Worm (Caenorhabditis elegans) whole organism, L4 larva: ENCODE data around the gene ecps-1.

Experiments
- F44E2.7 ChIP-seq: fragments of 200-800 bp; sonication (Bioruptor generic); IDR thresholded peaks from 2 replicates; pipeline ENCODE4 v2.1.2; 2022; ENCODE audit warnings: missing genetic modification characterization, missing compliant biosample characterization
- F49E8.2 ChIP-seq: sonication (generic microtip); optimal IDR thresholded peaks from 2 replicates; lab custom pipeline; 2016; ENCODE audit warnings: missing compliant biosample characterization, mild to moderate bottlenecking, missing genetic modification characterization, borderline replicate concordance
- T20F7.1 ChIP-seq: fragments of 200-800 bp; sonication (Bioruptor generic); optimal IDR thresholded peaks from 2 replicates; lab custom pipeline; 2018; ENCODE audit warnings: mild to moderate bottlenecking, missing genetic modification characterization, missing compliant biosample characterization
- T26A8.4 ChIP-seq: fragments of 200-800 bp; sonication (Bioruptor generic); IDR thresholded peaks from 2 replicates; pipeline ENCODE4 v1.3.6; 2022; ENCODE audit warnings: missing genetic modification characterization, missing compliant biosample characterization
- Y48G9A.11 ChIP-seq: fragments of 200-800 bp; sonication (Bioruptor generic); IDR thresholded peaks from 2 replicates; pipeline ENCODE4 v1.3.6; 2022; ENCODE audit warnings: missing genetic modification reagents, missing genetic modification characterization, missing compliant biosample characterization
- Y5F2A.4 ChIP-seq: fragments of 200-800 bp; sonication (Bioruptor generic); optimal IDR thresholded peaks from 2 replicates; lab custom pipeline; 2018; ENCODE audit warnings: mild to moderate bottlenecking, missing genetic modification characterization, missing compliant biosample characterization
- aha-1 ChIP-seq: fragments of 150-350 bp; peaks from one replicate; lab custom pipeline; 2014; ENCODE audit warnings: missing biosample characterization, missing genetic modification characterization
- ceh-28 ChIP-seq: fragments of 150-350 bp; optimal IDR thresholded peaks from 2 replicates; lab custom pipeline; 2014; ENCODE audit warnings: missing biosample characterization, missing genetic modification reagents, missing genetic modification characterization
- ceh-44 ChIP-seq: fragments of 200-800 bp; sonication (Bioruptor generic); IDR thresholded peaks from 2 replicates; pipeline ENCODE4 v1.3.6; 2022; ENCODE audit warnings: missing genetic modification reagents, missing genetic modification characterization, missing compliant biosample characterization
- ces-1 ChIP-seq: fragments of 150-350 bp; sonication (generic microtip); optimal IDR thresholded peaks from 4 replicates; lab custom pipeline; 2014; ENCODE audit warnings: missing biosample characterization, missing genetic modification reagents, missing genetic modification characterization
- daf-12 ChIP-seq: fragments of 150-350 bp; optimal IDR thresholded peaks from 2 replicates; lab custom pipeline; 2014; ENCODE audit warnings: missing biosample characterization, missing genetic modification reagents, missing genetic modification characterization
- daf-19 ChIP-seq: fragments of 200-800 bp; sonication (Bioruptor generic); conservative IDR thresholded peaks from 2 replicates; pipeline ENCODE4 v1.3.6; 2022; ENCODE audit warnings: missing genetic modification characterization, missing compliant biosample characterization
- dmd-6 ChIP-seq: fragments of 200-800 bp; sonication (Bioruptor generic); IDR thresholded peaks from 2 replicates; pipeline ENCODE4 v1.3.6; 2022; ENCODE audit warnings: missing genetic modification reagents, missing genetic modification characterization, missing compliant biosample characterization
- dmd-8 ChIP-seq: fragments of 200-800 bp; sonication (Bioruptor generic); IDR thresholded peaks from 2 replicates; pipeline ENCODE4 v1.3.6; 2022; ENCODE audit warnings: missing genetic modification characterization, missing compliant biosample characterization
- dmd-9 ChIP-seq: fragments of 200-800 bp; sonication (Bioruptor generic); IDR thresholded peaks from 2 replicates; pipeline ENCODE4 v1.3.6; 2022; ENCODE audit warnings: missing genetic modification reagents, missing genetic modification characterization, missing compliant biosample characterization
- dpl-1 ChIP-seq: fragments of 150-350 bp; optimal IDR thresholded peaks from 2 replicates; lab custom pipeline; 2014; ENCODE audit warnings: missing biosample characterization, missing genetic modification reagents, missing genetic modification characterization
- duxl-1 ChIP-seq: sonication (generic microtip); optimal IDR thresholded peaks from 2 replicates; lab custom pipeline; 2016; ENCODE audit warnings: mild to moderate bottlenecking, missing genetic modification characterization, moderate library complexity, missing compliant biosample characterization; ENCODE audit not compliant: poor library complexity
- egl-43 ChIP-seq: fragments of 200-800 bp; sonication (Bioruptor generic); IDR thresholded peaks from 2 replicates; pipeline ENCODE4 v1.3.6; 2022; ENCODE audit warnings: missing genetic modification reagents, missing genetic modification characterization, missing compliant biosample characterization
- fos-1 ChIP-seq: fragments of 150-350 bp; optimal IDR thresholded peaks from 2 replicates; lab custom pipeline; 2014; ENCODE audit warnings: missing biosample characterization, missing genetic modification characterization
- hif-1 ChIP-seq, 2 experiments: sonication (generic microtip); optimal IDR thresholded peaks; 2 replicates each; lab custom pipeline; 2016 to 2017; ENCODE audit warnings: missing compliant biosample characterization in 2 of 2, missing genetic modification characterization in 2 of 2, missing genetic modification reagents in 2 of 2, missing genotype in 2 of 2, mild to moderate bottlenecking in 1 of 2
- lin-1 ChIP-seq: fragments of 200-800 bp; sonication (Bioruptor generic); IDR thresholded peaks from 2 replicates; pipeline ENCODE4 v1.3.6; 2022; ENCODE audit warnings: missing genetic modification reagents, missing genetic modification characterization, missing compliant biosample characterization
- lin-13 ChIP-seq: fragments of 150-350 bp; optimal IDR thresholded peaks from 2 replicates; lab custom pipeline; 2014; ENCODE audit warnings: missing biosample characterization, missing genetic modification reagents, missing genetic modification characterization
- lin-15B ChIP-seq: fragments of 150-350 bp; sonication (generic microtip); optimal IDR thresholded peaks from 3 replicates; lab custom pipeline; 2014; ENCODE audit warnings: missing biosample characterization, missing genetic modification characterization
- lir-3 ChIP-seq: sonication (generic microtip); optimal IDR thresholded peaks from 2 replicates; lab custom pipeline; 2016; ENCODE audit warnings: mild to moderate bottlenecking, missing genetic modification characterization, missing compliant biosample characterization
- lsy-2 ChIP-seq, 2 experiments: fragments of 150-350 bp in 1 of 2; sonication (generic microtip) in 1 of 2; optimal IDR thresholded peaks; 2 replicates each; lab custom pipeline; 2014 to 2017; ENCODE audit warnings: missing biosample characterization in 2 of 2, missing genetic modification characterization in 2 of 2
- madf-9 ChIP-seq: fragments of 200-800 bp; sonication (Bioruptor generic); conservative IDR thresholded peaks from 2 replicates; pipeline ENCODE4 v1.3.6; 2022; ENCODE audit warnings: missing genetic modification reagents, missing genetic modification characterization, missing compliant biosample characterization
- mdt-29 ChIP-seq: fragments of 200-800 bp; sonication (Bioruptor generic); IDR thresholded peaks from 2 replicates; pipeline ENCODE4 v1.3.6; 2022; ENCODE audit warnings: missing genetic modification reagents, missing genetic modification characterization, missing compliant biosample characterization
- mxl-2 ChIP-seq: fragments of 200-800 bp; sonication (Bioruptor generic); conservative IDR thresholded peaks from 2 replicates; pipeline ENCODE4 v1.3.6; 2022; ENCODE audit warnings: missing genetic modification reagents, missing genetic modification characterization, missing compliant biosample characterization
- mxl-3 ChIP-seq: fragments of 200-800 bp; sonication (Bioruptor generic); optimal IDR thresholded peaks from 2 replicates; lab custom pipeline; 2018; ENCODE audit warnings: mild to moderate bottlenecking, missing genetic modification characterization, missing compliant biosample characterization
- nhr-10 ChIP-seq: fragments of 150-350 bp; optimal IDR thresholded peaks from 2 replicates; lab custom pipeline; 2014; ENCODE audit warnings: missing biosample characterization, missing genetic modification characterization
- nhr-102 ChIP-seq: sonication (generic microtip); optimal IDR thresholded peaks from 2 replicates; lab custom pipeline; 2016; ENCODE audit warnings: mild to moderate bottlenecking, missing genetic modification characterization, moderate library complexity, missing compliant biosample characterization
- nhr-11 ChIP-seq: fragments of 150-350 bp; optimal IDR thresholded peaks from 2 replicates; lab custom pipeline; 2014; ENCODE audit warnings: missing biosample characterization, missing genetic modification characterization
- nhr-237 ChIP-seq: sonication (generic microtip); optimal IDR thresholded peaks from 2 replicates; lab custom pipeline; 2017; ENCODE audit warnings: missing biosample characterization, missing genetic modification characterization
- nhr-28 ChIP-seq: fragments of 150-350 bp; optimal IDR thresholded peaks from 2 replicates; lab custom pipeline; 2014; ENCODE audit warnings: missing biosample characterization, missing genetic modification characterization
- nhr-41 ChIP-seq: fragments of 200-800 bp; sonication (Bioruptor generic); IDR thresholded peaks from 2 replicates; pipeline ENCODE4 v1.3.6; 2022; ENCODE audit warnings: missing genetic modification reagents, missing genetic modification characterization, missing compliant biosample characterization
- nhr-6 ChIP-seq: fragments of 150-350 bp; optimal IDR thresholded peaks from 2 replicates; lab custom pipeline; 2014; ENCODE audit warnings: missing biosample characterization, missing genetic modification characterization
- nhr-76 ChIP-seq: fragments of 150-350 bp; optimal IDR thresholded peaks from 2 replicates; lab custom pipeline; 2014; ENCODE audit warnings: missing biosample characterization, missing genetic modification characterization
- nhr-77 ChIP-seq: fragments of 150-350 bp; optimal IDR thresholded peaks from 2 replicates; lab custom pipeline; 2014; ENCODE audit warnings: missing biosample characterization, missing genetic modification characterization
- pha-4 ChIP-seq, 2 experiments: fragments of 150-350 bp in 1 of 2; fragments of 200-800 bp in 1 of 2; sonication (Bioruptor generic) in 1 of 2; IDR thresholded peaks in 1 of 2; optimal IDR thresholded peaks in 1 of 2; 2 replicates each; pipeline versions ENCODE4 v1.3.6 to Lab custom; 2014 to 2022; ENCODE audit warnings: missing genetic modification characterization in 2 of 2, missing genetic modification reagents in 2 of 2, missing biosample characterization in 1 of 2, missing compliant biosample characterization in 1 of 2
- php-3 ChIP-seq: fragments of 200-800 bp; sonication (Bioruptor generic); IDR thresholded peaks from 2 replicates; pipeline ENCODE4 v1.3.6; 2022; ENCODE audit warnings: missing genetic modification reagents, missing genetic modification characterization, missing compliant biosample characterization
- rbr-2 ChIP-seq: sonication (generic microtip); optimal IDR thresholded peaks from 2 replicates; lab custom pipeline; 2016; ENCODE audit warnings: missing genotype, missing genetic modification characterization, missing compliant biosample characterization
- spr-1 ChIP-seq: sonication (generic microtip); optimal IDR thresholded peaks from 2 replicates; lab custom pipeline; 2016; ENCODE audit warnings: mild to moderate bottlenecking, missing genetic modification characterization, missing compliant biosample characterization
- spr-3 ChIP-seq: fragments of 200-800 bp; sonication (Bioruptor generic); optimal IDR thresholded peaks from 2 replicates; lab custom pipeline; 2018; ENCODE audit warnings: mild to moderate bottlenecking, missing genetic modification characterization, missing compliant biosample characterization
- unc-130 ChIP-seq: sonication (generic microtip); optimal IDR thresholded peaks from 2 replicates; lab custom pipeline; 2016; ENCODE audit warnings: missing genetic modification reagents, missing genetic modification characterization, missing compliant biosample characterization
- unc-39 ChIP-seq: sonication (generic microtip); optimal IDR thresholded peaks from 2 replicates; lab custom pipeline; 2017; ENCODE audit warnings: missing biosample characterization, missing genetic modification characterization
- unc-62 ChIP-seq, 3 experiments: fragments of 150-350 bp in 1 of 3; sonication (generic microtip); optimal IDR thresholded peaks in 2 of 3; peaks in 1 of 3; 1 replicate in 1 of 3; 2 replicates in 2 of 3; lab custom pipeline; 2014 to 2017; ENCODE audit warnings: missing biosample characterization in 3 of 3, missing genetic modification characterization in 3 of 3, missing genetic modification reagents in 3 of 3, missing genotype in 1 of 3
- vab-7 ChIP-seq: fragments of 200-800 bp; sonication (Bioruptor generic); IDR thresholded peaks from 2 replicates; pipeline ENCODE4 v1.3.6; 2022; ENCODE audit warnings: missing genetic modification reagents, missing genetic modification characterization, missing compliant biosample characterization
- zfp-3 ChIP-seq: fragments of 200-800 bp; sonication (Bioruptor generic); conservative IDR thresholded peaks from 2 replicates; pipeline ENCODE4 v1.3.6; 2022; ENCODE audit warnings: missing genetic modification reagents, missing genetic modification characterization, missing compliant biosample characterization
- ztf-7 ChIP-seq: fragments of 150-350 bp; optimal IDR thresholded peaks from 2 replicates; lab custom pipeline; 2014; ENCODE audit warnings: missing biosample characterization, missing genetic modification characterization

Gene ecps-1

ce11 chrIII:10460427-10461163 lies at the start of gene ecps-1:
TSS of gene ecps-1 (minus strand) at chrIII:10460551.
- TF ChIP-seq nhr-77 (peak; percentile 84), unc-130 (GFP tag; lab: Kevin White, UChicago) (peak; percentile 94), spr-3 (GFP tag; lab: Kevin White, UChicago) (no peak), spr-1 (no peak), hif-1 (tag; optimal IDR thresholded peaks at IDR 0.05; lab: Kevin White, UChicago) (peak in 1 of 2 experiments; percentile 92), mdt-29 (GFP tag; lab: Robert Waterston, UW) (peak; percentile 64), nhr-76 (tag; lab: Kevin White, UChicago) (no peak), T20F7.1 (no peak), ztf-7 (tag; lab: Kevin White, UChicago) (peak; percentile 43), lsy-2 (tag; optimal IDR thresholded peaks at IDR 0.05; lab: Kevin White, UChicago) (peak; percentile 55 to 94), nhr-6 (peak; percentile 79), zfp-3 (GFP tag; lab: Robert Waterston, UW) (0 out of 2 replicates have a peak, but pooled peaks have one; percentile 66), madf-9 (GFP tag; lab: Robert Waterston, UW) (peak; percentile 85), lin-1 (GFP tag; lab: Robert Waterston, UW) (peak; percentile 34; the same call in 1 of the 2 replicates), duxl-1 (tag; lab: Kevin White, UChicago) (peak; percentile 80), nhr-41 (no peak), daf-19 (GFP tag; lab: Robert Waterston, UW) (no peak), daf-12 (tag; lab: Kevin White, UChicago) (no peak), lin-15B (peak; percentile 88), nhr-102 (no peak), Y5F2A.4 (GFP tag; lab: Kevin White, UChicago) (no peak), egl-43 (GFP tag; lab: Robert Waterston, UW) (no peak), unc-62 (GFP tag; optimal IDR thresholded peaks at IDR 0.05 in 1 of 2; lab: Kevin White, UChicago) (no peak), unc-62 (tag; optimal IDR thresholded peaks at IDR 0.05; lab: Kevin White, UChicago) (no peak), dmd-9 (GFP tag; lab: Robert Waterston, UW) (peak; percentile 86), dmd-6 (GFP tag; lab: Robert Waterston, UW) (peak; percentile 79), mxl-3 (GFP tag; lab: Kevin White, UChicago) (peak; percentile 74), Y48G9A.11 (GFP tag; lab: Robert Waterston, UW) (peak; percentile 78), nhr-237 (tag; lab: Kevin White, UChicago) (no peak), F44E2.7 (no peak), ces-1 (peak; percentile 7), F49E8.2 (tag; lab: Kevin White, UChicago) (peak; percentile 67), php-3 (GFP tag; lab: Robert Waterston, UW) (0 out of 2 replicates have a peak, but pooled peaks have one; percentile 32), lir-3 (tag; lab: Kevin White, UChicago) (peak; percentile 21), dmd-8 (GFP tag; lab: Robert Waterston, UW) (no peak), T26A8.4 (GFP tag; lab: Robert Waterston, UW) (peak; percentile 60), unc-39 (no peak), fos-1 (tag; lab: Kevin White, UChicago) (peak; percentile 12), lin-13 (GFP tag; lab: Kevin White, UChicago) (no peak), ceh-44 (peak; percentile 80; the same call in 1 of the 2 replicates), nhr-10 (tag; lab: Kevin White, UChicago) (peak; percentile 42), vab-7 (GFP tag; lab: Robert Waterston, UW) (peak; percentile 82), nhr-11 (tag; lab: Kevin White, UChicago) (peak; percentile 61), mxl-2 (GFP tag; lab: Robert Waterston, UW) (no peak), pha-4 (GFP tag; IDR thresholded peaks at IDR 0.05; lab: Robert Waterston, UW) (0 out of 2 replicates have a peak, but pooled peaks have one; percentile 74), pha-4 (tag; optimal IDR thresholded peaks at IDR 0.05; lab: Kevin White, UChicago) (peak; percentile 79), rbr-2 (tag; lab: Kevin White, UChicago) (peak; percentile 60), dpl-1 (peak; percentile 81), aha-1 (peak; percentile 94), nhr-28 (peak; percentile 71), ceh-28 (tag; lab: Kevin White, UChicago) (no peak)
